Worm (Caenorhabditis elegans) whole organism, mixed stage, embryonic: ENCODE results near the gene Y54F10BM.20.

ENCODE experiments used
- M03D4.4 ChIP-seq: sonication (generic microtip); optimal IDR thresholded peaks from 2 replicates; lab custom pipeline; 2017; ENCODE audit warnings: mild to moderate bottlenecking, missing genetic modification characterization, missing compliant biosample characterization
- bed-3 ChIP-seq: fragments of 200-800 bp; sonication (Bioruptor generic); optimal IDR thresholded peaks from 3 replicates; lab custom pipeline; 2018; ENCODE audit warnings: mild to moderate bottlenecking, missing genetic modification characterization, moderate library complexity, missing compliant biosample characterization
- blmp-1 ChIP-seq: fragments of 150-350 bp; optimal IDR thresholded peaks from 2 replicates; lab custom pipeline; 2014; ENCODE audit warnings: missing biosample characterization, missing genetic modification characterization
- ceh-39 ChIP-seq: fragments of 150-350 bp; optimal IDR thresholded peaks from 2 replicates; lab custom pipeline; 2014; ENCODE audit warnings: missing biosample characterization, missing genetic modification characterization
- ceh-83 ChIP-seq: fragments of 200-800 bp; sonication (Bioruptor generic); optimal IDR thresholded peaks from 2 replicates; lab custom pipeline; 2018; ENCODE audit warnings: mild to moderate bottlenecking, missing genetic modification characterization, missing compliant biosample characterization
- ces-1 ChIP-seq: fragments of 150-350 bp; optimal IDR thresholded peaks from 2 replicates; lab custom pipeline; 2014; ENCODE audit warnings: missing biosample characterization, missing genetic modification reagents, missing genetic modification characterization
- cnd-1 ChIP-seq: fragments of 200-800 bp; sonication (Bioruptor generic); optimal IDR thresholded peaks from 2 replicates; lab custom pipeline; 2018; ENCODE audit warnings: mild to moderate bottlenecking, missing genetic modification characterization, missing compliant biosample characterization
- drap-1 ChIP-seq: fragments of 200-800 bp; sonication (Bioruptor generic); optimal IDR thresholded peaks from 3 replicates; lab custom pipeline; 2018; ENCODE audit warnings: mild to moderate bottlenecking, missing genetic modification characterization, missing compliant biosample characterization
- elt-1 ChIP-seq: sonication (generic microtip); optimal IDR thresholded peaks from 2 replicates; lab custom pipeline; 2017; ENCODE audit warnings: missing genetic modification characterization, mild to moderate bottlenecking, missing compliant biosample characterization, antibody characterized with exemption, moderate library complexity, borderline replicate concordance; ENCODE audit not compliant: insufficient read depth
- elt-3 ChIP-seq: fragments of 150-350 bp; optimal IDR thresholded peaks from 2 replicates; lab custom pipeline; 2014; ENCODE audit warnings: missing biosample characterization, missing genetic modification characterization
- flh-1 ChIP-seq: fragments of 200-800 bp; sonication (Bioruptor generic); optimal IDR thresholded peaks from 2 replicates; lab custom pipeline; 2018; ENCODE audit warnings: mild to moderate bottlenecking, missing genetic modification characterization, moderate library complexity, missing compliant biosample characterization
- ham-2 ChIP-seq: fragments of 200-800 bp; sonication (Bioruptor generic); optimal IDR thresholded peaks from 2 replicates; lab custom pipeline; 2018; ENCODE audit warnings: mild to moderate bottlenecking, missing genetic modification characterization, missing compliant biosample characterization
- lin-13 ChIP-seq: fragments of 150-350 bp; optimal IDR thresholded peaks from 2 replicates; lab custom pipeline; 2014; ENCODE audit warnings: missing biosample characterization, missing genetic modification characterization
- lin-32 ChIP-seq: fragments of 200-800 bp; sonication (Bioruptor generic); optimal IDR thresholded peaks from 2 replicates; lab custom pipeline; 2018; ENCODE audit warnings: mild to moderate bottlenecking, missing genetic modification characterization, missing compliant biosample characterization
- lsy-2 ChIP-seq: fragments of 150-350 bp; optimal IDR thresholded peaks from 2 replicates; lab custom pipeline; 2014; ENCODE audit warnings: missing biosample characterization, missing genetic modification characterization
- mab-5 ChIP-seq: fragments of 150-350 bp; optimal IDR thresholded peaks from 2 replicates; lab custom pipeline; 2014; ENCODE audit warnings: missing biosample characterization, missing genetic modification characterization
- mep-1 ChIP-seq: fragments of 150-350 bp; optimal IDR thresholded peaks from 2 replicates; lab custom pipeline; 2017; ENCODE audit warnings: missing biosample characterization, missing genetic modification reagents, missing genetic modification characterization, inconsistent platforms
- mls-2 ChIP-seq: sonication (generic microtip); optimal IDR thresholded peaks from 2 replicates; lab custom pipeline; 2016; ENCODE audit warnings: mild to moderate bottlenecking, missing genetic modification characterization, moderate library complexity, missing compliant biosample characterization
- nhr-12 ChIP-seq: fragments of 150-350 bp; optimal IDR thresholded peaks from 2 replicates; lab custom pipeline; 2014; ENCODE audit warnings: missing biosample characterization, missing genetic modification characterization
- nhr-2 ChIP-seq: fragments of 150-350 bp; optimal IDR thresholded peaks from 2 replicates; lab custom pipeline; 2014; ENCODE audit warnings: missing biosample characterization, missing genetic modification characterization
- nhr-237 ChIP-seq: fragments of 150-350 bp; optimal IDR thresholded peaks from 2 replicates; lab custom pipeline; 2014; ENCODE audit warnings: missing biosample characterization, missing genetic modification characterization
- nhr-28 ChIP-seq: fragments of 150-350 bp; optimal IDR thresholded peaks from 2 replicates; lab custom pipeline; 2014; ENCODE audit warnings: missing biosample characterization, missing genetic modification characterization
- nhr-76 ChIP-seq: sonication (generic microtip); optimal IDR thresholded peaks from 2 replicates; lab custom pipeline; 2017; ENCODE audit warnings: missing biosample characterization, missing genetic modification characterization
- pha-4 ChIP-seq: fragments of 150-350 bp; optimal IDR thresholded peaks from 2 replicates; lab custom pipeline; 2018; ENCODE audit warnings: missing biosample characterization, missing genetic modification reagents, missing genetic modification characterization
- sem-2 ChIP-seq: fragments of 200-800 bp; sonication (Bioruptor generic); optimal IDR thresholded peaks from 2 replicates; lab custom pipeline; 2018; ENCODE audit warnings: mild to moderate bottlenecking, missing genetic modification characterization, missing compliant biosample characterization
- snpc-4 ChIP-seq: fragments of 150-350 bp; optimal IDR thresholded peaks from 2 replicates; lab custom pipeline; 2014; ENCODE audit warnings: missing biosample characterization, missing genetic modification characterization
- sptf-1 ChIP-seq: sonication (generic microtip); optimal IDR thresholded peaks from 2 replicates; lab custom pipeline; 2017; ENCODE audit warnings: mild to moderate bottlenecking, missing genetic modification characterization, moderate library complexity, missing compliant biosample characterization
- tbx-8 ChIP-seq: fragments of 200-800 bp; sonication (Bioruptor generic); optimal IDR thresholded peaks from 2 replicates; lab custom pipeline; 2018; ENCODE audit warnings: mild to moderate bottlenecking, missing genetic modification characterization, moderate library complexity, missing compliant biosample characterization
- unc-120 ChIP-seq: sonication (generic microtip); optimal IDR thresholded peaks from 2 replicates; lab custom pipeline; 2017; ENCODE audit warnings: missing genetic modification characterization, missing compliant biosample characterization; ENCODE audit not compliant: poor library complexity, severe bottlenecking
- unc-39 ChIP-seq: fragments of 150-350 bp; optimal IDR thresholded peaks from 2 replicates; lab custom pipeline; 2014; ENCODE audit warnings: missing biosample characterization, missing genetic modification characterization
- unc-62 ChIP-seq: fragments of 150-350 bp; optimal IDR thresholded peaks from 2 replicates; lab custom pipeline; 2014; ENCODE audit warnings: missing biosample characterization, missing genetic modification reagents, missing genetic modification characterization
- ztf-11 ChIP-seq: fragments of 150-350 bp; optimal IDR thresholded peaks from 2 replicates; lab custom pipeline; 2014; ENCODE audit warnings: missing biosample characterization, missing genetic modification characterization

Y54F10BM.20 gene

ce11 chrIII:2291139-2291538, 16.9 kb upstream of the Y54F10BM.20 start, which contains the start of gene fbxa-219:
TSS of gene fbxa-219 (plus strand) at chrIII:2291415.
- TF ChIP-seq ceh-83 (GFP tag; lab: Kevin White, UChicago) (no peak), M03D4.4 (tag; lab: Kevin White, UChicago) (no peak), unc-39 (tag; lab: Kevin White, UChicago) (no peak), bed-3 (GFP tag; lab: Kevin White, UChicago) (no peak), nhr-28 (no peak), mls-2 (no peak), lsy-2 (tag; lab: Kevin White, UChicago) (no peak), nhr-237 (tag; lab: Kevin White, UChicago) (no peak), ceh-39 (no peak), drap-1 (GFP tag; lab: Kevin White, UChicago) (no peak), lin-32 (no peak), tbx-8 (no peak), flh-1 (no peak), sem-2 (GFP tag; lab: Kevin White, UChicago) (no peak), elt-1 (tag; lab: Kevin White, UChicago) (no peak), nhr-12 (no peak), mep-1 (tag; lab: Kevin White, UChicago) (no peak), cnd-1 (no peak), pha-4 (no peak), unc-120 (no peak)

ce11 chrIII:2294736-2295135, 13.3 kb upstream of the Y54F10BM.20 start:
- TF ChIP-seq nhr-2, result no peak
- TF ChIP-seq pha-4, result peak; percentile 68
- TF ChIP-seq, all 35 proteins: peak for 1

ce11 chrIII:2304149-2304548, 3.9 kb upstream of the Y54F10BM.20 start:
- TF ChIP-seq mab-5 (tag; lab: Kevin White, UChicago), result no peak
- TF ChIP-seq lin-13, result no peak
- TF ChIP-seq bed-3 (GFP tag; lab: Kevin White, UChicago), result no peak
- TF ChIP-seq ham-2, result no peak
- no peak for TF ChIP-seq pha-4
- TF ChIP-seq nhr-12, result no peak

ce11 chrIII:2304867-2305266, 3.2 kb upstream of the Y54F10BM.20 start, which contains the start of gene Y54F10BM.9:
TSS of gene Y54F10BM.9 (minus strand) at chrIII:2304927.
- TF ChIP-seq lsy-2 (tag; lab: Kevin White, UChicago), result peak; percentile 0
- peak; percentile 18 for TF ChIP-seq mls-2
- TF ChIP-seq snpc-4, result no peak
- no peak for TF ChIP-seq nhr-237 (tag; lab: Kevin White, UChicago)
- no peak for TF ChIP-seq ztf-11 (tag; lab: Kevin White, UChicago)
- TF ChIP-seq nhr-76, result no peak
- TF ChIP-seq ces-1 (GFP tag; lab: Kevin White, UChicago), result peak; percentile 67
- peak; percentile 30 for TF ChIP-seq ham-2
- TF ChIP-seq unc-39 (tag; lab: Kevin White, UChicago), result peak; percentile 32
- TF ChIP-seq flh-1, result no peak
- no peak for TF ChIP-seq elt-3 (tag; lab: Kevin White, UChicago)
- peak; percentile 56 for TF ChIP-seq lin-13
- no peak for TF ChIP-seq nhr-12
- TF ChIP-seq lin-32, result peak; percentile 76
- no peak for TF ChIP-seq M03D4.4 (tag; lab: Kevin White, UChicago)
- TF ChIP-seq mep-1 (tag; lab: Kevin White, UChicago), result peak; percentile 36
- peak; percentile 88 for TF ChIP-seq cnd-1
- no peak for TF ChIP-seq blmp-1 (tag; lab: Kevin White, UChicago)
- TF ChIP-seq drap-1 (GFP tag; lab: Kevin White, UChicago), result no peak
- peak; percentile 31 for TF ChIP-seq pha-4
- peak; percentile 25 for TF ChIP-seq nhr-2

- TF ChIP-seq sptf-1 (tag; lab: Kevin White, UChicago), result no peak
- no peak for TF ChIP-seq nhr-12
- no peak for TF ChIP-seq unc-120
- TF ChIP-seq M03D4.4 (tag; lab: Kevin White, UChicago), result no peak
- no peak for TF ChIP-seq ceh-39
- TF ChIP-seq mep-1 (tag; lab: Kevin White, UChicago), result no peak
- no peak for TF ChIP-seq sem-2 (GFP tag; lab: Kevin White, UChicago)
- no peak for TF ChIP-seq unc-39 (tag; lab: Kevin White, UChicago)
- no peak for TF ChIP-seq elt-3 (tag; lab: Kevin White, UChicago)
- TF ChIP-seq lsy-2 (tag; lab: Kevin White, UChicago), result no peak
- no peak for TF ChIP-seq mls-2
- no peak for TF ChIP-seq elt-1 (tag; lab: Kevin White, UChicago)
- TF ChIP-seq lin-32, result no peak
- no peak for TF ChIP-seq snpc-4
- no peak for TF ChIP-seq unc-62 (GFP tag; lab: Kevin White, UChicago)
These were observed 2.9 kb downstream of the Y54F10BM.20 start for ce11 chrIII:2310996-2311395.
